Fruit fly (Drosophila melanogaster): ENCODE results near the gene Vha16-3.

Vha16-3 gene

DNA sequence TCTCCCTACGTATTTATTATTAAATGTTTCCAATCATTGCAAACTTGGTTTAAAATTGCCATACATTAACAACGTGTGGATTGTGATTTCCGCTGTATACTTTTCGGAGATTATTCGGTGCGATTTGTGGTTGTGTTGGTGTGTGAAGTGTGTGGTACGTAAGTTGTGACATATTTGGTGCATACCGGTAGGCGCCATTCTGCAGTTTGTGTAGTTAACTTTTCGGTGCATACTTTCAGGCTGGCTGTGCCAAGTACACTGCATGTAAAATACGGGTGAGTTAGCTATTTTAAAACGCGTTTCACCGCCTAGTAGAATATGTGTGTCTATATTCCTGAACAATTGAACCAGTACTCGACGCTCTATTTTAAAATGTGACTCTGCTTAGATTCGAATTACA is 50.2 kb downstream of the Vha16-3 start:
- TF ChIP-seq Sin3A (optimal IDR thresholded peaks at IDR 0.05), result no peak

Measured in Kc167 (cell line).